Fruit fly (Drosophila melanogaster): ENCODE measurements around the gene Spp.
A peak's percentile ranks its signal among the peaks of the same experiment; 100 is the strongest.

Gene Spp

DNA sequence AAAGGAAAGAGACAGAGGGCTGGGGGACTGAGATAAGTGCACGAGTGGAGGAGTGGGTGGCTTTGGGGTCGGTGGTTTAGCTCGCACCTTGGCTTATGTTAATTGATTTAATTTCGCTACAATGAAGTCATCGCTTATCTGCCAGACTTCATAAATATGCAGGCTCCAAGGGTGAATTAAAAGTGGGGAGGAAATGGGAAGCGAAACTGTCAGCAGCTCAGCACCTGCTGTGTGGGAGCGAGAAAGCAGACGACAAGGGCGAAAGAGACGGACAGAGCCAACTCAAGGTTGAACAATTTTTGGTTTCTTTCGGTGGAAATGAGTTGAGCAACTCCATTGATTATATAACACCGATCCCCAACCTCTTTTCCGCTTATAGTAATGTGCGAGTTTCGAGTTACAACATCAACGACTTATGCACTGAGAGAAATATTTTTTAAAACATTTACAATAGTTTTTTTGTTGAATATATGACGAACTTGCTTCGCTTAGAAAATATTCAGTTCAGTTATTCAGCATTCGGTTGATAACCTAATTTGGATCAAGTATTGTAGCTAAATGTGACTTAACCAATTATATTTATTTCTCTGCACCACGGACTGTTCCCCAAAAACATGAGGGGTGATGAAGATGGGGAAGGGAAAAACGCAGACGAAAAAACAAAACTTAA is 24.0 kb downstream of the Spp start (continued):
- TF ChIP-seq tll (GFP tag; optimal IDR thresholded peaks at IDR 0.05) (no peak), CG17361 (GFP tag; IDR thresholded peaks at IDR 0.05) (peak; percentile 78), CG7556 (GFP tag; optimal IDR thresholded peaks at IDR 0.05) (peak; percentile 87), Side (GFP tag; optimal IDR thresholded peaks at IDR 0.05) (peak; percentile 80), CG9797 (GFP tag; optimal IDR thresholded peaks at IDR 0.05) (no peak), trh (GFP tag; optimal IDR thresholded peaks at IDR 0.05) (peak; percentile 79), ac (GFP tag; optimal IDR thresholded peaks at IDR 0.05) (peak; percentile 64), kay (GFP tag; optimal IDR thresholded peaks at IDR 0.05) (peak; percentile 70), CG16779 (GFP tag; IDR thresholded peaks at IDR 0.05) (0 out of 2 replicates have a peak, but pooled peaks have one; percentile 59), pzg (GFP tag; optimal IDR thresholded peaks at IDR 0.05) (no peak), Bdp1 (GFP tag; optimal IDR thresholded peaks at IDR 0.05) (peak; percentile 17), Gsc (GFP tag; IDR thresholded peaks at IDR 0.05) (peak; percentile 42; the same call in 1 of the 2 replicates), CG1792 (GFP tag; optimal IDR thresholded peaks at IDR 0.05) (peak; percentile 57), CG30431 (GFP tag; optimal IDR thresholded peaks at IDR 0.05) (peak; percentile 84), klu (GFP tag; IDR thresholded peaks at IDR 0.05) (peak; percentile 65), CG6689 (GFP tag; IDR thresholded peaks at IDR 0.05) (peak; percentile 87), Aef1 (GFP tag; IDR thresholded peaks at IDR 0.05) (peak; percentile 78), ewg (GFP tag; optimal IDR thresholded peaks at IDR 0.05) (peak; percentile 77), Stat92E (GFP tag; optimal IDR thresholded peaks at IDR 0.05) (peak in 1 of 3 experiments; percentile 84), CG10267 (tag; optimal IDR thresholded peaks at IDR 0.05) (peak; percentile 86), H2.0 (GFP tag; IDR thresholded peaks at IDR 0.05) (peak; percentile 88), CG17829 (tag; optimal IDR thresholded peaks at IDR 0.05) (peak; percentile 83), da (GFP tag; optimal IDR thresholded peaks at IDR 0.05) (no peak), CG1603 (tag; optimal IDR thresholded peaks at IDR 0.05) (peak; percentile 95), Dip3 (GFP tag; optimal IDR thresholded peaks at IDR 0.05) (peak; percentile 40), CG1233 (GFP tag; optimal IDR thresholded peaks at IDR 0.05) (peak; percentile 33), CG3847 (GFP tag; IDR thresholded peaks at IDR 0.05) (peak; percentile 40), Elba2 (GFP tag; optimal IDR thresholded peaks at IDR 0.05) (no peak), Optix (GFP tag; IDR thresholded peaks at IDR 0.05) (peak; percentile 80), Sox102F (GFP tag; optimal IDR thresholded peaks at IDR 0.05) (peak; percentile 96), Hmr (GFP tag; optimal IDR thresholded peaks at IDR 0.05) (peak; percentile 54), oc (tag; optimal IDR thresholded peaks at IDR 0.05) (peak; percentile 89), CG13287 (GFP tag; IDR thresholded peaks at IDR 0.05; ENCODE audit: partially characterized antibody) (no peak), CG2120 (GFP tag; optimal IDR thresholded peaks at IDR 0.05) (peak; percentile 38), trem (tag; optimal IDR thresholded peaks at IDR 0.05) (peak; percentile 57), Hr51 (GFP tag; optimal IDR thresholded peaks at IDR 0.05) (peak; percentile 73 to 95), CG14965 (GFP tag; optimal IDR thresholded peaks at IDR 0.05; ENCODE audit: borderline replicate concordance) (peak; percentile 17), Bgb (GFP tag; IDR thresholded peaks at IDR 0.05; ENCODE audit: partially characterized antibody) (no peak), CG10462 (GFP tag; optimal IDR thresholded peaks at IDR 0.05) (peak; percentile 79), CG4707 (GFP tag; optimal IDR thresholded peaks at IDR 0.05) (peak; percentile 85), CG5953 (GFP tag; IDR thresholded peaks at IDR 0.05) (peak; percentile 90), CG14050 (GFP tag; IDR thresholded peaks at IDR 0.05) (peak; percentile 80), Spps (tag; optimal IDR thresholded peaks at IDR 0.05) (peak; percentile 67), gt (GFP tag; IDR thresholded peaks at IDR 0.05) (no peak), B-H2 (GFP tag; optimal IDR thresholded peaks at IDR 0.05) (no peak), vfl (GFP tag; optimal IDR thresholded peaks at IDR 0.05) (peak; percentile 35), Poxn (GFP tag; IDR thresholded peaks at IDR 0.05) (0 out of 2 replicates have a peak, but pooled peaks have one; percentile 10), CG10959 (GFP tag; IDR thresholded peaks at IDR 0.05) (peak; percentile 89), CrebB (tag; optimal IDR thresholded peaks at IDR 0.05) (peak; percentile 57)

All from whole organism, embryonic.